Worm (Caenorhabditis elegans) whole organism, early embryonic: ENCODE data around the gene glb-19.

Experiments used
- B0310.2 ChIP-seq: sonication (generic microtip); optimal IDR thresholded peaks from 2 replicates; lab custom pipeline; 2016; ENCODE audit warnings: mild to moderate bottlenecking, missing genetic modification characterization, missing compliant biosample characterization
- aly-1 ChIP-seq: sonication (generic microtip); optimal IDR thresholded peaks from 2 replicates; lab custom pipeline; 2016; ENCODE audit warnings: missing genetic modification characterization, missing compliant biosample characterization
- ama-1 ChIP-seq: fragments of 150-350 bp; optimal IDR thresholded peaks from 2 replicates; lab custom pipeline; 2014
- ceh-13 ChIP-seq: fragments of 200-800 bp; sonication (Bioruptor generic); optimal IDR thresholded peaks from 2 replicates; lab custom pipeline; 2018; ENCODE audit warnings: mild to moderate bottlenecking, missing genetic modification characterization, missing compliant biosample characterization
- ceh-36 ChIP-seq: sonication (generic microtip); optimal IDR thresholded peaks from 2 replicates; lab custom pipeline; 2016; ENCODE audit warnings: missing genetic modification characterization, inconsistent platforms, missing compliant biosample characterization
- ets-7 ChIP-seq: sonication (generic microtip); optimal IDR thresholded peaks from 2 replicates; lab custom pipeline; 2016; ENCODE audit warnings: missing genotype, missing genetic modification characterization, missing compliant biosample characterization
- flt-1 ChIP-seq: fragments of 200-800 bp; sonication (Bioruptor generic); IDR thresholded peaks from 2 replicates; pipeline ENCODE4 v1.3.6; 2022; ENCODE audit warnings: missing genetic modification characterization, missing compliant biosample characterization
- hmbx-1 ChIP-seq: sonication (generic microtip); optimal IDR thresholded peaks from 2 replicates; lab custom pipeline; 2016; ENCODE audit warnings: mild to moderate bottlenecking, missing genetic modification characterization, missing compliant biosample characterization
- hmg-4 ChIP-seq: fragments of 200-800 bp; sonication (Bioruptor generic); optimal IDR thresholded peaks from 2 replicates; lab custom pipeline; 2018; ENCODE audit warnings: mild to moderate bottlenecking, missing genetic modification characterization, missing compliant biosample characterization
- hnd-1 ChIP-seq: sonication (generic microtip); optimal IDR thresholded peaks from 2 replicates; lab custom pipeline; 2016; ENCODE audit warnings: missing genetic modification characterization, missing compliant biosample characterization
- pes-1 ChIP-seq: fragments of 200-800 bp; sonication (Bioruptor generic); IDR thresholded peaks from 2 replicates; pipeline ENCODE4 v1.3.6; 2022; ENCODE audit warnings: missing genetic modification reagents, missing genetic modification characterization, missing compliant biosample characterization
- scrt-1 ChIP-seq: fragments of 200-800 bp; sonication (Bioruptor generic); IDR thresholded peaks from 2 replicates; pipeline ENCODE4 v1.3.6; 2022; ENCODE audit warnings: missing genetic modification characterization, missing compliant biosample characterization
- tbx-11 ChIP-seq: fragments of 200-800 bp; sonication (Bioruptor generic); IDR thresholded peaks from 2 replicates; pipeline ENCODE4 v1.3.6; 2022; ENCODE audit warnings: missing genetic modification characterization, missing compliant biosample characterization
- tbx-37 ChIP-seq: fragments of 200-800 bp; sonication (Bioruptor generic); conservative IDR thresholded peaks from 2 replicates; pipeline ENCODE4 v1.3.6; 2022; ENCODE audit warnings: missing genetic modification reagents, missing genetic modification characterization, missing compliant biosample characterization

- TF ChIP-seq ceh-13 (GFP tag; lab: Kevin White, UChicago) (no peak), hnd-1 (tag; lab: Kevin White, UChicago) (no peak), ama-1 (lab: Kevin White, UChicago) (no peak), flt-1 (GFP tag; lab: Robert Waterston, UW) (no peak), tbx-37 (GFP tag; lab: Robert Waterston, UW) (no peak), tbx-11 (GFP tag; lab: Robert Waterston, UW) (no peak), scrt-1 (GFP tag; lab: Robert Waterston, UW) (no peak), pes-1 (GFP tag; lab: Robert Waterston, UW) (no peak), hmg-4 (no peak), hmbx-1 (tag; lab: Kevin White, UChicago) (no peak), B0310.2 (tag; lab: Kevin White, UChicago) (no peak), aly-1 (tag; lab: Kevin White, UChicago) (no peak), ets-7 (tag; lab: Kevin White, UChicago) (no peak), ceh-36 (tag; lab: Kevin White, UChicago) (no peak)
Observed at ce11 chrIV:10668561-10668960, 14.6 kb upstream of the glb-19 start.
